Worm (Caenorhabditis elegans) whole organism, late embryonic: Measurements from ENCODE around the gene ztf-25.

ENCODE experiments used
- C08G9.2 ChIP-seq: sonication (generic microtip); optimal IDR thresholded peaks from 2 replicates; lab custom pipeline; 2016; ENCODE audit warnings: mild to moderate bottlenecking, missing genetic modification characterization, moderate library complexity, missing compliant biosample characterization
- F13H6.1 ChIP-seq: sonication (generic microtip); optimal IDR thresholded peaks from 2 replicates; lab custom pipeline; 2016; ENCODE audit warnings: missing genetic modification characterization, missing compliant biosample characterization
- K02D7.2 ChIP-seq: sonication (generic microtip); optimal IDR thresholded peaks from 2 replicates; lab custom pipeline; 2017; ENCODE audit warnings: mild to moderate bottlenecking, missing genetic modification characterization, missing compliant biosample characterization
- T23F11.4 ChIP-seq: fragments of 200-800 bp; sonication (Bioruptor generic); optimal IDR thresholded peaks from 2 replicates; lab custom pipeline; 2018; ENCODE audit warnings: mild to moderate bottlenecking, missing genetic modification characterization, missing compliant biosample characterization
- ahr-1 ChIP-seq: sonication (generic microtip); optimal IDR thresholded peaks from 2 replicates; lab custom pipeline; 2016; ENCODE audit warnings: missing genetic modification characterization, missing compliant biosample characterization
- ceh-2 ChIP-seq: sonication (generic microtip); optimal IDR thresholded peaks from 2 replicates; lab custom pipeline; 2016; ENCODE audit warnings: missing genotype, missing genetic modification characterization, missing compliant biosample characterization
- ceh-22 ChIP-seq: sonication (generic microtip); optimal IDR thresholded peaks from 2 replicates; lab custom pipeline; 2017; ENCODE audit warnings: missing biosample characterization, missing genetic modification characterization
- ceh-24 ChIP-seq: sonication (generic microtip); optimal IDR thresholded peaks from 2 replicates; lab custom pipeline; 2016; ENCODE audit warnings: mild to moderate bottlenecking, missing genetic modification characterization, missing compliant biosample characterization
- ceh-30 ChIP-seq: fragments of 150-350 bp; optimal IDR thresholded peaks from 2 replicates; lab custom pipeline; 2014; ENCODE audit warnings: missing biosample characterization, missing genetic modification characterization
- ceh-34 ChIP-seq: sonication (generic microtip); optimal IDR thresholded peaks from 2 replicates; lab custom pipeline; 2016; ENCODE audit warnings: mild to moderate bottlenecking, missing genetic modification characterization, missing compliant biosample characterization
- ceh-48 ChIP-seq: sonication (generic microtip); optimal IDR thresholded peaks from 2 replicates; lab custom pipeline; 2016; ENCODE audit warnings: missing genetic modification characterization, inconsistent platforms, missing compliant biosample characterization
- ceh-6 ChIP-seq: fragments of 200-800 bp; sonication (Bioruptor generic); optimal IDR thresholded peaks from 2 replicates; lab custom pipeline; 2018; ENCODE audit warnings: mild to moderate bottlenecking, missing genetic modification characterization, missing compliant biosample characterization
- ceh-9 ChIP-seq: sonication (generic microtip); optimal IDR thresholded peaks from 2 replicates; lab custom pipeline; 2016; ENCODE audit warnings: mild to moderate bottlenecking, missing genetic modification characterization, inconsistent platforms, missing compliant biosample characterization
- che-1 ChIP-seq: sonication (generic microtip); optimal IDR thresholded peaks from 2 replicates; lab custom pipeline; 2016; ENCODE audit warnings: mild to moderate bottlenecking, missing genetic modification characterization, missing compliant biosample characterization
- dmd-4 ChIP-seq: sonication (generic microtip); optimal IDR thresholded peaks from 2 replicates; lab custom pipeline; 2016; ENCODE audit warnings: borderline replicate concordance, missing genetic modification characterization, missing compliant biosample characterization
- dve-1 ChIP-seq: sonication (generic microtip); optimal IDR thresholded peaks from 2 replicates; lab custom pipeline; 2017; ENCODE audit warnings: antibody characterized with exemption, mild to moderate bottlenecking, missing genetic modification characterization, missing compliant biosample characterization
- elt-2 ChIP-seq: sonication (generic microtip); optimal IDR thresholded peaks from 2 replicates; lab custom pipeline; 2016; ENCODE audit warnings: missing genetic modification reagents, missing genetic modification characterization, missing compliant biosample characterization
- eyg-1 ChIP-seq: sonication (generic microtip); optimal IDR thresholded peaks from 2 replicates; lab custom pipeline; 2016; ENCODE audit warnings: missing genotype, missing genetic modification characterization, missing compliant biosample characterization
- fkh-10 ChIP-seq: fragments of 150-350 bp; optimal IDR thresholded peaks from 2 replicates; lab custom pipeline; 2014; ENCODE audit warnings: missing biosample characterization, missing genetic modification reagents, missing genetic modification characterization
- fkh-6 ChIP-seq: sonication (generic microtip); optimal IDR thresholded peaks from 2 replicates; lab custom pipeline; 2016; ENCODE audit warnings: missing genetic modification characterization, missing compliant biosample characterization
- gmeb-2 ChIP-seq: sonication (generic microtip); optimal IDR thresholded peaks from 2 replicates; lab custom pipeline; 2016; ENCODE audit warnings: missing genetic modification characterization, inconsistent platforms, missing compliant biosample characterization
- hlh-13 ChIP-seq: fragments of 200-800 bp; sonication (Bioruptor generic); optimal IDR thresholded peaks from 2 replicates; lab custom pipeline; 2018; ENCODE audit warnings: mild to moderate bottlenecking, missing genetic modification characterization, missing compliant biosample characterization
- hlh-30 ChIP-seq: sonication (generic microtip); optimal IDR thresholded peaks from 2 replicates; lab custom pipeline; 2017; ENCODE audit warnings: antibody characterized with exemption, missing genetic modification characterization, missing compliant biosample characterization; ENCODE audit not compliant: insufficient read depth
- lim-6 ChIP-seq: sonication (generic microtip); optimal IDR thresholded peaks from 2 replicates; lab custom pipeline; 2016; ENCODE audit warnings: missing genetic modification characterization, missing compliant biosample characterization
- mec-3 ChIP-seq: sonication (generic microtip); optimal IDR thresholded peaks from 2 replicates; lab custom pipeline; 2016; ENCODE audit warnings: borderline replicate concordance, missing genetic modification characterization, missing compliant biosample characterization
- nhr-232 ChIP-seq: sonication (generic microtip); optimal IDR thresholded peaks from 2 replicates; lab custom pipeline; 2016; ENCODE audit warnings: missing genetic modification characterization, missing compliant biosample characterization
- npax-4 ChIP-seq: sonication (generic microtip); optimal IDR thresholded peaks from 2 replicates; lab custom pipeline; 2016; ENCODE audit warnings: missing genetic modification characterization, missing compliant biosample characterization
- pax-1 ChIP-seq: fragments of 150-350 bp; optimal IDR thresholded peaks from 2 replicates; lab custom pipeline; 2014; ENCODE audit warnings: missing biosample characterization, missing genetic modification characterization
- ref-2 ChIP-seq: sonication (generic microtip); optimal IDR thresholded peaks from 2 replicates; lab custom pipeline; 2016; ENCODE audit warnings: missing genetic modification characterization, missing compliant biosample characterization
- rnt-1 ChIP-seq: sonication (generic microtip); optimal IDR thresholded peaks from 2 replicates; lab custom pipeline; 2016; ENCODE audit warnings: missing genetic modification characterization, missing compliant biosample characterization
- sdc-2 ChIP-seq: sonication (generic microtip); optimal IDR thresholded peaks from 2 replicates; lab custom pipeline; 2016; ENCODE audit warnings: missing genotype, missing genetic modification characterization, missing compliant biosample characterization
- tbx-2 ChIP-seq: sonication (generic microtip); optimal IDR thresholded peaks from 2 replicates; lab custom pipeline; 2016; ENCODE audit warnings: missing genetic modification characterization, missing compliant biosample characterization
- tbx-7 ChIP-seq: sonication (generic microtip); optimal IDR thresholded peaks from 2 replicates; lab custom pipeline; 2016; ENCODE audit warnings: missing genotype, missing genetic modification characterization, missing compliant biosample characterization
- unc-42 ChIP-seq: sonication (generic microtip); optimal IDR thresholded peaks from 2 replicates; lab custom pipeline; 2016; ENCODE audit warnings: missing genotype, missing genetic modification characterization, missing compliant biosample characterization
- unc-55 ChIP-seq: sonication (generic microtip); optimal IDR thresholded peaks from 2 replicates; lab custom pipeline; 2017; ENCODE audit warnings: missing biosample characterization, missing genetic modification reagents, missing genetic modification characterization
- zip-5 ChIP-seq: sonication (generic microtip); optimal IDR thresholded peaks from 2 replicates; lab custom pipeline; 2016; ENCODE audit warnings: missing genetic modification characterization, missing compliant biosample characterization

The ztf-25 gene

ce11 chrV:17601520-17601919, at the start of gene ztf-25:
Gene ztf-25 (plus strand): TSS chrV:17601820.
- TF ChIP-seq eyg-1 (tag; lab: Kevin White, UChicago): no peak
- no peak for TF ChIP-seq ceh-34 (tag; lab: Kevin White, UChicago)
- TF ChIP-seq fkh-6 (tag; lab: Kevin White, UChicago): no peak
- TF ChIP-seq che-1 (tag; lab: Kevin White, UChicago): no peak
- no peak for TF ChIP-seq mec-3
- TF ChIP-seq tbx-7: no peak
- TF ChIP-seq elt-2 (tag; lab: Kevin White, UChicago): no peak
- no peak for TF ChIP-seq F13H6.1
- no peak for TF ChIP-seq ceh-6 (GFP tag; lab: Kevin White, UChicago)
- TF ChIP-seq dve-1 (tag; lab: Kevin White, UChicago): no peak
- no peak for TF ChIP-seq ceh-22 (tag; lab: Kevin White, UChicago)
- no peak for TF ChIP-seq pax-1
- TF ChIP-seq dmd-4 (tag; lab: Kevin White, UChicago): no peak
- TF ChIP-seq T23F11.4 (GFP tag; lab: Kevin White, UChicago): no peak
- TF ChIP-seq K02D7.2 (tag; lab: Kevin White, UChicago): no peak
- TF ChIP-seq, all 69 proteins: peak for 0

- TF ChIP-seq ceh-30: no peak
- TF ChIP-seq ceh-22 (tag; lab: Kevin White, UChicago): no peak
- TF ChIP-seq hlh-30 (tag; lab: Kevin White, UChicago): no peak
- no peak for TF ChIP-seq ahr-1
- TF ChIP-seq ceh-24 (tag; lab: Kevin White, UChicago): no peak
- TF ChIP-seq lim-6: no peak
- TF ChIP-seq hlh-13: no peak
- no peak for TF ChIP-seq unc-55 (GFP tag; lab: Kevin White, UChicago)
- no peak for TF ChIP-seq tbx-2 (tag; lab: Kevin White, UChicago)
- no peak for TF ChIP-seq ceh-9 (tag; lab: Kevin White, UChicago)
- TF ChIP-seq tbx-7: no peak
- TF ChIP-seq C08G9.2 (tag; lab: Kevin White, UChicago): no peak
- no peak for TF ChIP-seq gmeb-2 (tag; lab: Kevin White, UChicago)
- TF ChIP-seq ceh-2 (tag; lab: Kevin White, UChicago): no peak
- no peak for TF ChIP-seq F13H6.1
- TF ChIP-seq npax-4 (tag; lab: Kevin White, UChicago): no peak
Measured at ce11 chrV:17552759-17553158, 48.9 kb upstream of the ztf-25 start, which contains the start of gene C38D9.8. Gene C38D9.8 (minus strand): TSS chrV:17552859.

- TF ChIP-seq ceh-6 (GFP tag; lab: Kevin White, UChicago): no peak
- no peak for TF ChIP-seq dve-1 (tag; lab: Kevin White, UChicago)
- TF ChIP-seq F13H6.1: no peak
- no peak for TF ChIP-seq ceh-34 (tag; lab: Kevin White, UChicago)
- no peak for TF ChIP-seq tbx-7
- TF ChIP-seq fkh-10 (GFP tag; lab: Kevin White, UChicago): no peak
- TF ChIP-seq ceh-22 (tag; lab: Kevin White, UChicago): no peak
- no peak for TF ChIP-seq zip-5
- no peak for TF ChIP-seq hlh-13
- TF ChIP-seq ceh-30: no peak
- TF ChIP-seq nhr-232 (tag; lab: Kevin White, UChicago): no peak
- no peak for TF ChIP-seq rnt-1 (tag; lab: Kevin White, UChicago)
- TF ChIP-seq unc-55 (GFP tag; lab: Kevin White, UChicago): no peak
- no peak for TF ChIP-seq ceh-2 (tag; lab: Kevin White, UChicago)
- no peak for TF ChIP-seq ref-2 (tag; lab: Kevin White, UChicago)
- no peak for TF ChIP-seq ceh-48 (tag; lab: Kevin White, UChicago)
- TF ChIP-seq unc-42 (tag; lab: Kevin White, UChicago): no peak
Measured at ce11 chrV:17558377-17558776, 43.2 kb upstream of the ztf-25 start, which contains the start of gene fbxa-174. Gene fbxa-174 (minus strand): TSS chrV:17558477.

- TF ChIP-seq nhr-232 (tag; lab: Kevin White, UChicago): no peak
- TF ChIP-seq sdc-2 (tag; lab: Kevin White, UChicago): no peak
Measured at ce11 chrV:17558946-17559345, 42.7 kb upstream of the ztf-25 start, which contains the start of gene fbxa-172. Gene fbxa-172 (plus strand): TSS chrV:17559246.
